Worm (Caenorhabditis elegans) whole organism, late embryonic: ENCODE results near the gene R04D3.2.

Experiments
- C08G9.2 ChIP-seq: sonication (generic microtip); optimal IDR thresholded peaks from 2 replicates; lab custom pipeline; 2016; ENCODE audit warnings: mild to moderate bottlenecking, missing genetic modification characterization, moderate library complexity, missing compliant biosample characterization
- C38D4.7 ChIP-seq: fragments of 200-800 bp; sonication (Bioruptor generic); optimal IDR thresholded peaks from 2 replicates; lab custom pipeline; 2018; ENCODE audit warnings: mild to moderate bottlenecking, missing genetic modification characterization, moderate library complexity, missing compliant biosample characterization
- F13H6.1 ChIP-seq: sonication (generic microtip); optimal IDR thresholded peaks from 2 replicates; lab custom pipeline; 2016; ENCODE audit warnings: missing genetic modification characterization, missing compliant biosample characterization
- K02D7.2 ChIP-seq: sonication (generic microtip); optimal IDR thresholded peaks from 2 replicates; lab custom pipeline; 2017; ENCODE audit warnings: mild to moderate bottlenecking, missing genetic modification characterization, missing compliant biosample characterization
- K09A11.1 ChIP-seq: sonication (generic microtip); optimal IDR thresholded peaks from 2 replicates; lab custom pipeline; 2017; ENCODE audit warnings: antibody characterized with exemption, mild to moderate bottlenecking, missing genetic modification characterization, missing compliant biosample characterization; ENCODE audit not compliant: insufficient read depth
- T23F11.4 ChIP-seq: fragments of 200-800 bp; sonication (Bioruptor generic); optimal IDR thresholded peaks from 2 replicates; lab custom pipeline; 2018; ENCODE audit warnings: mild to moderate bottlenecking, missing genetic modification characterization, missing compliant biosample characterization
- Y22D7AL.16 ChIP-seq: sonication (generic microtip); optimal IDR thresholded peaks from 2 replicates; lab custom pipeline; 2016; ENCODE audit warnings: missing genetic modification characterization, missing compliant biosample characterization
- ahr-1 ChIP-seq: sonication (generic microtip); optimal IDR thresholded peaks from 2 replicates; lab custom pipeline; 2016; ENCODE audit warnings: missing genetic modification characterization, missing compliant biosample characterization
- ama-1 ChIP-seq: fragments of 150-350 bp; optimal IDR thresholded peaks from 2 replicates; lab custom pipeline; 2014
- ceh-14 ChIP-seq: sonication (generic microtip); optimal IDR thresholded peaks from 2 replicates; lab custom pipeline; 2016; ENCODE audit warnings: missing genotype, missing genetic modification characterization, missing compliant biosample characterization
- ceh-18 ChIP-seq: sonication (generic microtip); optimal IDR thresholded peaks from 2 replicates; lab custom pipeline; 2016; ENCODE audit warnings: missing genetic modification characterization, missing compliant biosample characterization
- ceh-2 ChIP-seq: sonication (generic microtip); optimal IDR thresholded peaks from 2 replicates; lab custom pipeline; 2016; ENCODE audit warnings: missing genotype, missing genetic modification characterization, missing compliant biosample characterization
- ceh-31 ChIP-seq: sonication (generic microtip); optimal IDR thresholded peaks from 2 replicates; lab custom pipeline; 2016; ENCODE audit warnings: missing genetic modification characterization, missing compliant biosample characterization
- ceh-34 ChIP-seq: sonication (generic microtip); optimal IDR thresholded peaks from 2 replicates; lab custom pipeline; 2016; ENCODE audit warnings: mild to moderate bottlenecking, missing genetic modification characterization, missing compliant biosample characterization
- ceh-48 ChIP-seq: sonication (generic microtip); optimal IDR thresholded peaks from 2 replicates; lab custom pipeline; 2016; ENCODE audit warnings: missing genetic modification characterization, inconsistent platforms, missing compliant biosample characterization
- ceh-6 ChIP-seq: fragments of 200-800 bp; sonication (Bioruptor generic); optimal IDR thresholded peaks from 2 replicates; lab custom pipeline; 2018; ENCODE audit warnings: mild to moderate bottlenecking, missing genetic modification characterization, missing compliant biosample characterization
- ceh-9 ChIP-seq: sonication (generic microtip); optimal IDR thresholded peaks from 2 replicates; lab custom pipeline; 2016; ENCODE audit warnings: mild to moderate bottlenecking, missing genetic modification characterization, inconsistent platforms, missing compliant biosample characterization
- che-1 ChIP-seq: sonication (generic microtip); optimal IDR thresholded peaks from 2 replicates; lab custom pipeline; 2016; ENCODE audit warnings: mild to moderate bottlenecking, missing genetic modification characterization, missing compliant biosample characterization
- dmd-4 ChIP-seq: sonication (generic microtip); optimal IDR thresholded peaks from 2 replicates; lab custom pipeline; 2016; ENCODE audit warnings: borderline replicate concordance, missing genetic modification characterization, missing compliant biosample characterization
- dve-1 ChIP-seq: sonication (generic microtip); optimal IDR thresholded peaks from 2 replicates; lab custom pipeline; 2017; ENCODE audit warnings: antibody characterized with exemption, mild to moderate bottlenecking, missing genetic modification characterization, missing compliant biosample characterization
- elt-2 ChIP-seq: sonication (generic microtip); optimal IDR thresholded peaks from 2 replicates; lab custom pipeline; 2016; ENCODE audit warnings: missing genetic modification reagents, missing genetic modification characterization, missing compliant biosample characterization
- elt-4 ChIP-seq: sonication (generic microtip); optimal IDR thresholded peaks from 2 replicates; lab custom pipeline; 2016; ENCODE audit warnings: missing genetic modification characterization, missing compliant biosample characterization
- fax-1 ChIP-seq: sonication (generic microtip); optimal IDR thresholded peaks from 2 replicates; lab custom pipeline; 2016; ENCODE audit warnings: missing genotype, missing genetic modification characterization, missing compliant biosample characterization
- fkh-10 ChIP-seq: fragments of 150-350 bp; optimal IDR thresholded peaks from 2 replicates; lab custom pipeline; 2014; ENCODE audit warnings: missing biosample characterization, missing genetic modification reagents, missing genetic modification characterization
- fkh-6 ChIP-seq: sonication (generic microtip); optimal IDR thresholded peaks from 2 replicates; lab custom pipeline; 2016; ENCODE audit warnings: missing genetic modification characterization, missing compliant biosample characterization
- gmeb-2 ChIP-seq: sonication (generic microtip); optimal IDR thresholded peaks from 2 replicates; lab custom pipeline; 2016; ENCODE audit warnings: missing genetic modification characterization, inconsistent platforms, missing compliant biosample characterization
- hlh-13 ChIP-seq: fragments of 200-800 bp; sonication (Bioruptor generic); optimal IDR thresholded peaks from 2 replicates; lab custom pipeline; 2018; ENCODE audit warnings: mild to moderate bottlenecking, missing genetic modification characterization, missing compliant biosample characterization
- hlh-30 ChIP-seq: sonication (generic microtip); optimal IDR thresholded peaks from 2 replicates; lab custom pipeline; 2017; ENCODE audit warnings: antibody characterized with exemption, missing genetic modification characterization, missing compliant biosample characterization; ENCODE audit not compliant: insufficient read depth
- hlh-6 ChIP-seq: sonication (generic microtip); optimal IDR thresholded peaks from 2 replicates; lab custom pipeline; 2016; ENCODE audit warnings: missing genotype, missing genetic modification characterization, missing compliant biosample characterization
- lim-6 ChIP-seq: sonication (generic microtip); optimal IDR thresholded peaks from 2 replicates; lab custom pipeline; 2016; ENCODE audit warnings: missing genetic modification characterization, missing compliant biosample characterization
- nhr-11 ChIP-seq: fragments of 150-350 bp; optimal IDR thresholded peaks from 2 replicates; lab custom pipeline; 2014; ENCODE audit warnings: missing biosample characterization, missing genetic modification characterization
- nhr-232 ChIP-seq: sonication (generic microtip); optimal IDR thresholded peaks from 2 replicates; lab custom pipeline; 2016; ENCODE audit warnings: missing genetic modification characterization, missing compliant biosample characterization
- npax-4 ChIP-seq: sonication (generic microtip); optimal IDR thresholded peaks from 2 replicates; lab custom pipeline; 2016; ENCODE audit warnings: missing genetic modification characterization, missing compliant biosample characterization
- odd-2 ChIP-seq: sonication (generic microtip); optimal IDR thresholded peaks from 2 replicates; lab custom pipeline; 2017; ENCODE audit warnings: antibody characterized with exemption, mild to moderate bottlenecking, missing genetic modification characterization, missing compliant biosample characterization
- pag-3 ChIP-seq: sonication (generic microtip); optimal IDR thresholded peaks from 2 replicates; lab custom pipeline; 2016; ENCODE audit warnings: missing compliant biosample characterization, missing genetic modification characterization, borderline replicate concordance
- pat-9 ChIP-seq: fragments of 200-800 bp; sonication (Bioruptor generic); optimal IDR thresholded peaks from 2 replicates; lab custom pipeline; 2018; ENCODE audit warnings: mild to moderate bottlenecking, missing genetic modification characterization, moderate library complexity, missing compliant biosample characterization
- pax-1 ChIP-seq: fragments of 150-350 bp; optimal IDR thresholded peaks from 2 replicates; lab custom pipeline; 2014; ENCODE audit warnings: missing biosample characterization, missing genetic modification characterization
- pqm-1 ChIP-seq: sonication (generic microtip); optimal IDR thresholded peaks from 2 replicates; lab custom pipeline; 2016; ENCODE audit warnings: missing genetic modification characterization, missing compliant biosample characterization
- pros-1 ChIP-seq: fragments of 150-350 bp; optimal IDR thresholded peaks from 2 replicates; lab custom pipeline; 2014; ENCODE audit warnings: missing biosample characterization, missing genetic modification reagents, missing genetic modification characterization
- rnt-1 ChIP-seq: sonication (generic microtip); optimal IDR thresholded peaks from 2 replicates; lab custom pipeline; 2016; ENCODE audit warnings: missing genetic modification characterization, missing compliant biosample characterization
- sdc-2 ChIP-seq: sonication (generic microtip); optimal IDR thresholded peaks from 2 replicates; lab custom pipeline; 2016; ENCODE audit warnings: missing genotype, missing genetic modification characterization, missing compliant biosample characterization
- sox-2 ChIP-seq: fragments of 200-800 bp; sonication (Bioruptor generic); IDR thresholded peaks from 2 replicates; pipeline ENCODE4 v1.3.6; 2022; ENCODE audit warnings: missing genetic modification reagents, missing genetic modification characterization, missing compliant biosample characterization
- sox-4 ChIP-seq: sonication (generic microtip); optimal IDR thresholded peaks from 2 replicates; lab custom pipeline; 2017; ENCODE audit warnings: mild to moderate bottlenecking, missing genetic modification characterization, inconsistent platforms, missing compliant biosample characterization
- ttx-3 ChIP-seq: sonication (generic microtip); optimal IDR thresholded peaks from 2 replicates; lab custom pipeline; 2016; ENCODE audit warnings: missing genetic modification reagents, missing genetic modification characterization, missing compliant biosample characterization
- unc-55 ChIP-seq: sonication (generic microtip); optimal IDR thresholded peaks from 2 replicates; lab custom pipeline; 2017; ENCODE audit warnings: missing biosample characterization, missing genetic modification reagents, missing genetic modification characterization
- unc-86 ChIP-seq: sonication (generic microtip); optimal IDR thresholded peaks from 2 replicates; lab custom pipeline; 2016; ENCODE audit warnings: missing genetic modification characterization, missing compliant biosample characterization
- zip-5 ChIP-seq: sonication (generic microtip); optimal IDR thresholded peaks from 2 replicates; lab custom pipeline; 2016; ENCODE audit warnings: missing genetic modification characterization, missing compliant biosample characterization
- ztf-16 ChIP-seq: sonication (generic microtip); optimal IDR thresholded peaks from 2 replicates; lab custom pipeline; 2017; ENCODE audit warnings: missing genetic modification characterization, missing compliant biosample characterization

Gene R04D3.2

ce11 chrX:13269586-13269985, 16.8 kb downstream of the R04D3.2 start, which contains the start of gene cyp-14A2:
cyp-14A2 (minus strand) TSS chrX:13269686.
- no peak for TF ChIP-seq sox-4 (tag; lab: Kevin White, UChicago)
- no peak for TF ChIP-seq ceh-9 (tag; lab: Kevin White, UChicago)
- no peak for TF ChIP-seq nhr-11 (tag; lab: Kevin White, UChicago)
- no peak for TF ChIP-seq nhr-232 (tag; lab: Kevin White, UChicago)
- no peak for TF ChIP-seq T23F11.4
- TF ChIP-seq K09A11.1 (tag; lab: Kevin White, UChicago): no peak
- no peak for TF ChIP-seq ahr-1 (tag; lab: Kevin White, UChicago)

ce11 chrX:13267230-13267629, 19.2 kb downstream of the R04D3.2 start, which contains the start of gene cyp-14A1:
cyp-14A1 (minus strand) TSS chrX:13267355.
- TF ChIP-seq ceh-18 (tag; lab: Kevin White, UChicago) (no peak), pax-1 (tag; lab: Kevin White, UChicago) (no peak), ttx-3 (no peak), rnt-1 (no peak), elt-2 (tag; lab: Kevin White, UChicago) (no peak), F13H6.1 (tag; lab: Kevin White, UChicago) (no peak)

ce11 chrX:13264550-13264949, 21.9 kb downstream of the R04D3.2 start:
- peak; percentile 64 for TF ChIP-seq fkh-6 (tag; lab: Kevin White, UChicago)
- peak; percentile 63 for TF ChIP-seq ceh-6
- no peak for TF ChIP-seq pax-1 (tag; lab: Kevin White, UChicago)
- peak; percentile 84 for TF ChIP-seq ceh-14 (tag; lab: Kevin White, UChicago)
- peak; percentile 69 for TF ChIP-seq F13H6.1 (tag; lab: Kevin White, UChicago)
- peak; percentile 83 for TF ChIP-seq hlh-6 (tag; lab: Kevin White, UChicago)
- peak; percentile 78 for TF ChIP-seq unc-86
- TF ChIP-seq hlh-13 (GFP tag; lab: Kevin White, UChicago): peak; percentile 62
- peak; percentile 47 for TF ChIP-seq pqm-1
- peak; percentile 79 for TF ChIP-seq dmd-4 (tag; lab: Kevin White, UChicago)
- TF ChIP-seq pag-3 (tag; lab: Kevin White, UChicago): no peak
- TF ChIP-seq npax-4: peak; percentile 52
- no peak for TF ChIP-seq K09A11.1 (tag; lab: Kevin White, UChicago)
- peak; percentile 12 for TF ChIP-seq hlh-30 (tag; lab: Kevin White, UChicago)
- TF ChIP-seq ztf-16 (tag; lab: Kevin White, UChicago): peak; percentile 76
- peak; percentile 58 for TF ChIP-seq ceh-2 (tag; lab: Kevin White, UChicago)
- TF ChIP-seq elt-2 (tag; lab: Kevin White, UChicago): peak; percentile 69
- TF ChIP-seq C08G9.2 (tag; lab: Kevin White, UChicago): peak; percentile 72
- peak; percentile 60 for TF ChIP-seq dve-1 (tag; lab: Kevin White, UChicago)
- peak; percentile 71 for TF ChIP-seq nhr-232 (tag; lab: Kevin White, UChicago)
- TF ChIP-seq unc-55 (GFP tag; lab: Kevin White, UChicago): no peak
- peak; percentile 64 for TF ChIP-seq K02D7.2 (tag; lab: Kevin White, UChicago)
- peak; percentile 56 for TF ChIP-seq fax-1
- no peak for TF ChIP-seq ama-1 (lab: Kevin White, UChicago)
- TF ChIP-seq ceh-34 (tag; lab: Kevin White, UChicago): peak; percentile 48
- TF ChIP-seq Y22D7AL.16 (tag; lab: Kevin White, UChicago): peak; percentile 76
- TF ChIP-seq che-1: peak; percentile 74
- peak; percentile 43 for TF ChIP-seq zip-5 (tag; lab: Kevin White, UChicago)
- peak; percentile 77 for TF ChIP-seq C38D4.7 (GFP tag; lab: Kevin White, UChicago)
- TF ChIP-seq ceh-48: peak; percentile 57
- TF ChIP-seq sox-4 (tag; lab: Kevin White, UChicago): peak; percentile 81
- peak; percentile 78 for TF ChIP-seq pat-9 (tag; lab: Kevin White, UChicago)
- TF ChIP-seq odd-2 (tag; lab: Kevin White, UChicago): no peak
- TF ChIP-seq fkh-10: no peak
- TF ChIP-seq ceh-31 (tag; lab: Kevin White, UChicago): peak; percentile 65
- peak; percentile 73 for TF ChIP-seq ttx-3
- TF ChIP-seq sox-2 (GFP tag; lab: Robert Waterston, UW): peak; percentile 68
- TF ChIP-seq gmeb-2 (tag; lab: Kevin White, UChicago): peak; percentile 81
- TF ChIP-seq lim-6: no peak
- TF ChIP-seq sdc-2 (tag; lab: Kevin White, UChicago): peak; percentile 81
- no peak for TF ChIP-seq elt-4 (tag; lab: Kevin White, UChicago)
- no peak for TF ChIP-seq pros-1 (tag; lab: Kevin White, UChicago)
- peak; percentile 25 for TF ChIP-seq ceh-9 (tag; lab: Kevin White, UChicago)
